Worm (Caenorhabditis elegans): ENCODE results near the gene dcn-1.

dcn-1 gene

DNA sequence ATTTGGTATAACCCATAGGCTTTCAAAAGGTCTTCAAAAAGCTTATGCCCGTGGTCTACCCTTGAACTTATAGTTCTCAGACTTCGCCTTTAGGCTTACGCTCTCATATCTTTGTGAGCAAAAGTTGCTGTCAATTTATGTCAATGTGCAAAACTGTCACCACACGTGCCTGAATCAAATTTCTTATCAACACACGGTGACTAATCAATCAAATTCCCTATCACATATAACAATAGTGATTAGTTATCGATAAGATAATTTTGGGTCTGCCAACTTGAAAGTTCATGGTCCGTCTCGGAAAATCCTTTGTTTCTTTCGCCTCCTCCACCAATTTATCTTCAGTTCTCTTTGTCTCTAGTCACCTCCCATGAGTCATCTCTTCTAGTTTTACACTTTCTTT lies 43.7 kb downstream of the dcn-1 start:
- TF ChIP-seq unc-62 (GFP tag; optimal IDR thresholded peaks at IDR 0.05) (peak; percentile 33), nhr-2 (tag; optimal IDR thresholded peaks at IDR 0.05) (no peak)

DNA sequence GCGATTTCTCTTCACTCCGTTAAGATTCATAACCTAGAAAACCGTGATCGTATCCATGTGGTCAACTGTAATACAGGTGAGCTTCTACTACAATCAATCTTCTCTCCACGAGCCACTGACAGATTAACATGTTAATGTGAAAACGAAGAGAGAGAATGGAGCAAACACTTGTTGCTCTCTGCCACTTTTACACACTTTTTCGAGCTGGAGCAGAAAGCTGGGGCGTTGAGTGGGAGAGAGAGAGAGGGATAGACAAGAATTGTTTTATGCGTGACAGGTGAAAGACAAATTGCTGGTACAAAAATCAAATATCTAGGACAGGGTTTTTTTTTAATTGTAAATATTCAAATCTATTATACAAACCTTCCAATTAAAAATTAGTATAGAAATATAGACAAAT lies 44.6 kb downstream of the dcn-1 start:
- TF ChIP-seq hlh-1 (tag; optimal IDR thresholded peaks at IDR 0.05), result peak; percentile 96
- no peak for TF ChIP-seq drap-1 (GFP tag; optimal IDR thresholded peaks at IDR 0.05)
- no peak for TF ChIP-seq ham-2 (GFP tag; optimal IDR thresholded peaks at IDR 0.05)
- TF ChIP-seq unc-62 (GFP tag; optimal IDR thresholded peaks at IDR 0.05), result peak; percentile 98
- TF ChIP-seq unc-120 (tag; optimal IDR thresholded peaks at IDR 0.05; ENCODE audit: poor library complexity, severe bottlenecking), result peak; percentile 31
- TF ChIP-seq mab-5 (tag; optimal IDR thresholded peaks at IDR 0.05), result peak; percentile 89

DNA sequence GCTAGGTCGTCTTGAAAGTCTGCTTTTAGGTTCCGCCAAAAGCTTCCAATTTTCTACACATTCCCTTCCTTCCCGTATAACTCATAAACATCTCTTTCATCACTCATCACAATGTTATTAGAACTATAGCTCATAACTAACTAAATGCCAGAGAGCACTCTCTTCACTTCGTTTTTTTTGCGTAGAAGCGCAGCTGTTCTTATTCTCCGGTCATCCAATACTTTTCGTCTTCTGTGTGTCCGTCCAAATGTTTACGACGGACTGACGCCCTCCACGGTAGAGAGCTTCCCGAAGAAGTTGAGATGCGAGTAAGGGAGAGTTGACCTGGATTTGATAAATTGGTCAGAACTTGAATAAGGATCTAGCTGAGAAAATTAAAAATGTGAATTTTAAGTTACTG lies 45.5 kb downstream of the dcn-1 start:
- no peak for TF ChIP-seq mep-1 (tag; optimal IDR thresholded peaks at IDR 0.05)
- peak; percentile 80 for TF ChIP-seq hlh-1 (tag; optimal IDR thresholded peaks at IDR 0.05)

- TF ChIP-seq unc-62 (GFP tag; optimal IDR thresholded peaks at IDR 0.05), result peak; percentile 71
- peak; percentile 89 for TF ChIP-seq hlh-1 (tag; optimal IDR thresholded peaks at IDR 0.05)
- TF ChIP-seq tbx-8 (GFP tag; optimal IDR thresholded peaks at IDR 0.05), result no peak
Measured at ce11 chrIII:4359900-4360299, 46.2 kb downstream of the dcn-1 start.

DNA sequence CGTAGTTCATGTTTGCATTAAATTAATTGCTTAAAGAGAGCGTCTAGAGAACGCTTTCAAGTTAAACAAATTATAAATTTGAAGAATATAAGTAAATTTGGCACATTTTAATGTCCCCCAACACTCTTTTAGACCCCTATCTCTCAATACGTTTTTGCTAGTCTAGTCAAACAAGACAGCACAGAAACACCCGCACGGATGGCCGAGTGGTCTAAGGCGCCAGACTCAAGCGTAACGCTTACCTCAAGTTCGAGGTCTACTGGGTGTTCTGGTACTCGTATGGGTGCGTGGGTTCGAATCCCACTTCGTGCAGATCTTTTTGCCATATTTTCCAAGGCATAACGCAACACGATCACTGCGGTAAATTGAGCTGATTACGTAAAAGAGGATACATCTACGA lies 48.6 kb downstream of the dcn-1 start:
- TF ChIP-seq blmp-1 (tag; optimal IDR thresholded peaks at IDR 0.05) (no peak), lsy-2 (tag; optimal IDR thresholded peaks at IDR 0.05) (no peak), ham-2 (GFP tag; optimal IDR thresholded peaks at IDR 0.05) (peak; percentile 26)

DNA sequence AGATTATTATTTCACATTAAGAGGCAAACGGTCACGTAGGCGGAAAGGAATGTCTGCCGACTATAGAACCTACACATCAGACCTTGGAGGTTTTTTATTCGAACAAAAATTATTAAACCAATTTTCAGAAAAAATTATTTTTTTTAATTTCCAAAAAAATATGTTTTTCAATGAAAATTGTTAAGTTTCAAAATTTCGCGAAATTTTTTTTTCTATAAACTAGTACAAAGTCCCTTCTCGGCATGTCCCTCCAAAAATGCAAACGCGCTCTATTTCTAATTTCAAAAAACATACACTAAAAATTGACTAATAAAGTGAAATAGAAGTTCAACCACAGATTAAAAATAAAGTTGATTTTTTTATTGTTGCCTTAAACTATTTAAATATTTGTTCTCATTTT lies 51.3 kb downstream of the dcn-1 start, which contains the start of gene ckb-1:
TSS of gene ckb-1 (plus strand) at position 301 of the 400 bp plus-strand sequence.
- TF ChIP-seq lin-13 (tag; optimal IDR thresholded peaks at IDR 0.05) (no peak), nhr-28 (tag; optimal IDR thresholded peaks at IDR 0.05) (no peak), ceh-39 (tag; optimal IDR thresholded peaks at IDR 0.05) (no peak), lsy-2 (tag; optimal IDR thresholded peaks at IDR 0.05) (no peak), sptf-1 (tag; optimal IDR thresholded peaks at IDR 0.05) (no peak), nhr-76 (tag; optimal IDR thresholded peaks at IDR 0.05) (no peak), tbx-8 (GFP tag; optimal IDR thresholded peaks at IDR 0.05) (no peak), hlh-1 (tag; optimal IDR thresholded peaks at IDR 0.05) (no peak), ceh-83 (GFP tag; optimal IDR thresholded peaks at IDR 0.05) (no peak), mab-5 (tag; optimal IDR thresholded peaks at IDR 0.05) (no peak)
